Worm (Caenorhabditis elegans) whole organism, mixed stage, embryonic: Measurements from ENCODE around the gene lsm-5.

Experiments
- ceh-39 ChIP-seq: fragments of 150-350 bp; optimal IDR thresholded peaks from 2 replicates; lab custom pipeline; 2014; ENCODE audit warnings: missing biosample characterization, missing genetic modification characterization
- mep-1 ChIP-seq: fragments of 150-350 bp; optimal IDR thresholded peaks from 2 replicates; lab custom pipeline; 2017; ENCODE audit warnings: missing biosample characterization, missing genetic modification reagents, missing genetic modification characterization, inconsistent platforms
- nhr-76 ChIP-seq: sonication (generic microtip); optimal IDR thresholded peaks from 2 replicates; lab custom pipeline; 2017; ENCODE audit warnings: missing biosample characterization, missing genetic modification characterization
- sptf-1 ChIP-seq: sonication (generic microtip); optimal IDR thresholded peaks from 2 replicates; lab custom pipeline; 2017; ENCODE audit warnings: mild to moderate bottlenecking, missing genetic modification characterization, moderate library complexity, missing compliant biosample characterization
- tbx-8 ChIP-seq: fragments of 200-800 bp; sonication (Bioruptor generic); optimal IDR thresholded peaks from 2 replicates; lab custom pipeline; 2018; ENCODE audit warnings: mild to moderate bottlenecking, missing genetic modification characterization, moderate library complexity, missing compliant biosample characterization
- unc-62 ChIP-seq: fragments of 150-350 bp; optimal IDR thresholded peaks from 2 replicates; lab custom pipeline; 2014; ENCODE audit warnings: missing biosample characterization, missing genetic modification reagents, missing genetic modification characterization
- ztf-11 ChIP-seq: fragments of 150-350 bp; optimal IDR thresholded peaks from 2 replicates; lab custom pipeline; 2014; ENCODE audit warnings: missing biosample characterization, missing genetic modification characterization

DNA sequence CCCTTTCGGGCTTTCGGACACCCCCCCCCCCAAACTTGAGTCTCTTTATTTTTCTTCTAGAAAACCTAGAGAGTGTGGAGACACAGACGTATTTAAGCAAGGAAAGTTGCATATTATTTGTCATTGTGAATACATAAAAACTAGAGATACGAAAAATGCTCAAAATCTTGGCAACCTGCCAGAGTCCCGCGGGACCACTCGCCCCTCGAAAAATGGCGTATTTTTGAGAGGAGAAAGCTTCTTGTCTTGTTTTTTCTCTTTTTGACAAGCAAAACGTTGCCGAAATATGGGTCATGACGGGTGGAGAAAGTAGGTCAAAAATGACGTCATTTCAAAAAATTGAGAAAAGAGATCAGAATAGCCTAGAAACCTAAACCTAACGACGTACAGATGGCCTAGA is 49.8 kb upstream of the lsm-5 start:
- no peak for TF ChIP-seq mep-1 (tag; lab: Kevin White, UChicago)
- no peak for TF ChIP-seq ztf-11
- no peak for TF ChIP-seq sptf-1 (tag; lab: Kevin White, UChicago)
- no peak for TF ChIP-seq unc-62 (GFP tag; lab: Kevin White, UChicago)
- TF ChIP-seq ceh-39 (tag; lab: Kevin White, UChicago), result no peak
- no peak for TF ChIP-seq tbx-8 (GFP tag; lab: Kevin White, UChicago)
- no peak for TF ChIP-seq nhr-76 (tag; lab: Kevin White, UChicago)
